Fruit fly (Drosophila melanogaster) whole organism: Measurements from ENCODE around the gene dgt1.

Source experiments
- CG8478 ChIP-seq: fragments of >200 bp; optimal IDR thresholded peaks from 2 replicates; lab custom pipeline; 2018; ENCODE audit warnings: inconsistent platforms
- Dll ChIP-seq: fragments of >200 bp; optimal IDR thresholded peaks from 2 replicates; lab custom pipeline; 2017
- EcR ChIP-seq, 2 experiments: fragments of >200 bp; optimal IDR thresholded peaks; 2 replicates each; lab custom pipeline; 2017; ENCODE audit warnings: missing biosample characterization in 2 of 2, missing genetic modification characterization in 2 of 2, missing genetic modification reagents in 2 of 2
- pan ChIP-seq: fragments of >200 bp; optimal IDR thresholded peaks from 2 replicates; lab custom pipeline; 2017
- psq ChIP-seq: fragments of >200 bp; optimal IDR thresholded peaks from 2 replicates; lab custom pipeline; 2017
- usp ChIP-seq: fragments of >200 bp; optimal IDR thresholded peaks from 2 replicates; lab custom pipeline; 2017; ENCODE audit warnings: missing biosample characterization, missing genetic modification characterization, mixed read lengths

dgt1 gene

dm6 chr3R:29857228-29857627 lies at the start of gene dgt1:
Gene dgt1, minus strand, starts transcription at chr3R:29857491.
- TF ChIP-seq Dll = no peak
- TF ChIP-seq CG8478 = no peak
- no peak for TF ChIP-seq pan (lab: Kevin White, UChicago)
- TF ChIP-seq psq (lab: Kevin White, UChicago) = no peak
- no peak for TF ChIP-seq usp (GFP tag; lab: Kevin White, UChicago)
- TF ChIP-seq EcR (GFP tag; optimal IDR thresholded peaks at IDR 0.05; lab: Kevin White, UChicago) = no peak

dm6 chr3R:29905164-29905563 lies 47.9 kb upstream of the dgt1 start, which contains the start of gene CG15515:
Gene CG15515, plus strand, starts transcription at chr3R:29905464.
- TF ChIP-seq usp (GFP tag; lab: Kevin White, UChicago) (no peak), pan (lab: Kevin White, UChicago) (no peak), EcR (GFP tag; optimal IDR thresholded peaks at IDR 0.05; lab: Kevin White, UChicago) (no peak), CG8478 (no peak), Dll (no peak), psq (lab: Kevin White, UChicago) (no peak)

- TF ChIP-seq usp (GFP tag; lab: Kevin White, UChicago) (no peak), CG8478 (no peak), pan (lab: Kevin White, UChicago) (no peak), EcR (GFP tag; optimal IDR thresholded peaks at IDR 0.05; lab: Kevin White, UChicago) (no peak), psq (lab: Kevin White, UChicago) (no peak), Dll (no peak)
These were observed 46.6 kb upstream of the dgt1 start, which contains the start of gene CG15517 for dm6 chr3R:29903775-29904356. Gene CG15517, minus strand, starts transcription at chr3R:29903825.

dm6 chr3R:29899635-29900034 lies 42.3 kb upstream of the dgt1 start:
- TF ChIP-seq CG8478 = no peak
- TF ChIP-seq Dll = no peak
- TF ChIP-seq EcR (GFP tag; optimal IDR thresholded peaks at IDR 0.05; lab: Kevin White, UChicago) = no peak
- TF ChIP-seq pan (lab: Kevin White, UChicago) = no peak
- TF ChIP-seq usp (GFP tag; lab: Kevin White, UChicago) = no peak
- no peak for TF ChIP-seq psq (lab: Kevin White, UChicago)

- TF ChIP-seq EcR (GFP tag; optimal IDR thresholded peaks at IDR 0.05; lab: Kevin White, UChicago) (no peak), usp (GFP tag; lab: Kevin White, UChicago) (no peak), psq (lab: Kevin White, UChicago) (no peak), CG8478 (no peak)
These were observed 41.3 kb upstream of the dgt1 start for dm6 chr3R:29898588-29898987.

dm6 chr3R:29894393-29894792 lies 37.1 kb upstream of the dgt1 start:
- TF ChIP-seq psq (lab: Kevin White, UChicago) (no peak), usp (GFP tag; lab: Kevin White, UChicago) (no peak), EcR (GFP tag; optimal IDR thresholded peaks at IDR 0.05; lab: Kevin White, UChicago) (no peak), Dll (no peak), pan (lab: Kevin White, UChicago) (no peak), CG8478 (no peak)

dm6 chr3R:29893030-29893429 lies 35.7 kb upstream of the dgt1 start:
- no peak for TF ChIP-seq psq (lab: Kevin White, UChicago)
- TF ChIP-seq pan (lab: Kevin White, UChicago) = no peak
- no peak for TF ChIP-seq EcR (GFP tag; optimal IDR thresholded peaks at IDR 0.05; lab: Kevin White, UChicago)
- no peak for TF ChIP-seq Dll
- no peak for TF ChIP-seq usp (GFP tag; lab: Kevin White, UChicago)
- no peak for TF ChIP-seq CG8478

- TF ChIP-seq pan (lab: Kevin White, UChicago) (no peak), Dll (no peak), usp (GFP tag; lab: Kevin White, UChicago) (no peak), psq (lab: Kevin White, UChicago) (no peak), CG8478 (no peak), EcR (GFP tag; optimal IDR thresholded peaks at IDR 0.05; lab: Kevin White, UChicago) (no peak)
These were observed 33.9 kb upstream of the dgt1 start for dm6 chr3R:29891183-29891582.

- TF ChIP-seq EcR (GFP tag; optimal IDR thresholded peaks at IDR 0.05; lab: Kevin White, UChicago) = no peak
- TF ChIP-seq Dll = no peak
- no peak for TF ChIP-seq CG8478
- TF ChIP-seq pan (lab: Kevin White, UChicago) = no peak
- TF ChIP-seq usp (GFP tag; lab: Kevin White, UChicago) = no peak
- TF ChIP-seq psq (lab: Kevin White, UChicago) = no peak
These were observed 23.0 kb upstream of the dgt1 start for dm6 chr3R:29880306-29880705.

dm6 chr3R:29876733-29877193 lies 19.5 kb upstream of the dgt1 start, which contains the start of gene CG31038:
Gene CG31038, plus strand, starts transcription at chr3R:29877059.
- TF ChIP-seq Dll (no peak), EcR (GFP tag; optimal IDR thresholded peaks at IDR 0.05; lab: Kevin White, UChicago) (no peak)

- no peak for TF ChIP-seq Dll
- TF ChIP-seq usp (GFP tag; lab: Kevin White, UChicago) = no peak
- no peak for TF ChIP-seq EcR (GFP tag; optimal IDR thresholded peaks at IDR 0.05; lab: Kevin White, UChicago)
- no peak for TF ChIP-seq psq (lab: Kevin White, UChicago)
- TF ChIP-seq pan (lab: Kevin White, UChicago) = no peak
- TF ChIP-seq CG8478 = no peak
These were observed 18.9 kb upstream of the dgt1 start for dm6 chr3R:29876232-29876631.

dm6 chr3R:29875830-29876229 lies 18.5 kb upstream of the dgt1 start:
- TF ChIP-seq usp (GFP tag; lab: Kevin White, UChicago) (no peak), pan (lab: Kevin White, UChicago) (no peak), CG8478 (no peak), EcR (GFP tag; optimal IDR thresholded peaks at IDR 0.05; lab: Kevin White, UChicago) (no peak), Dll (no peak), psq (lab: Kevin White, UChicago) (no peak)

- TF ChIP-seq EcR (GFP tag; optimal IDR thresholded peaks at IDR 0.05; lab: Kevin White, UChicago) (no peak), CG8478 (no peak), usp (GFP tag; lab: Kevin White, UChicago) (no peak)
These were observed 12.0 kb upstream of the dgt1 start, which contains the start of gene CG34133 for dm6 chr3R:29869350-29869688. Gene CG34133, plus strand, starts transcription at chr3R:29869365.
